Fruit fly (Drosophila melanogaster) whole organism, embryonic: ENCODE measurements around the gene CG5290.
A peak's percentile ranks its signal among the peaks of the same experiment; 100 is the strongest.

Experiments
- Abd-B ChIP-seq: fragments of 200-800 bp; sonication (Bioruptor generic); optimal IDR thresholded peaks from 2 replicates; lab custom pipeline; 2018; ENCODE audit warnings: missing biosample characterization, mild to moderate bottlenecking, missing genetic modification characterization, moderate library complexity
- Asciz ChIP-seq: fragments of 200-800 bp; sonication (Bioruptor generic); optimal IDR thresholded peaks from 2 replicates; lab custom pipeline; 2017; ENCODE audit warnings: missing biosample characterization, mild to moderate bottlenecking, missing genetic modification characterization, missing genetic modification reagents
- BtbVII ChIP-seq: fragments of 200-800 bp; sonication (Bioruptor generic); optimal IDR thresholded peaks from 3 replicates; lab custom pipeline; 2017; ENCODE audit warnings: missing biosample characterization, mild to moderate bottlenecking, missing genetic modification characterization
- CG11247 ChIP-seq: fragments of 200-800 bp; sonication (Bioruptor generic); IDR thresholded peaks from 2 replicates; pipeline ENCODE4 v1.3.6; 2022; ENCODE audit warnings: missing biosample characterization, missing genetic modification characterization
- CG11456 ChIP-seq: fragments of 200-800 bp; sonication (Bioruptor generic); IDR thresholded peaks from 3 replicates; pipeline ENCODE4 v1.3.6; 2022; ENCODE audit warnings: missing biosample characterization, missing genetic modification characterization
- CG11560 ChIP-seq: fragments of 200-800 bp; sonication (Bioruptor generic); IDR thresholded peaks from 3 replicates; pipeline ENCODE4 v1.3.6; 2022; ENCODE audit warnings: missing biosample characterization, missing genetic modification characterization
- CG13123 ChIP-seq: fragments of 200-800 bp; sonication (Bioruptor generic); optimal IDR thresholded peaks from 2 replicates; lab custom pipeline; 2016; ENCODE audit warnings: missing biosample characterization, missing genetic modification characterization
- CG13894 ChIP-seq: fragments of 200-800 bp; sonication (Bioruptor generic); optimal IDR thresholded peaks from 3 replicates; lab custom pipeline; 2018; ENCODE audit warnings: missing biosample characterization, mild to moderate bottlenecking, missing genetic modification characterization, moderate library complexity
- CG1603 ChIP-seq: fragments of 200-800 bp; sonication (Bioruptor generic); optimal IDR thresholded peaks from 2 replicates; lab custom pipeline; 2019; ENCODE audit warnings: missing biosample characterization, mild to moderate bottlenecking, missing genetic modification characterization, moderate library complexity
- CG2120 ChIP-seq: fragments of 200-800 bp; sonication (Bioruptor generic); optimal IDR thresholded peaks from 3 replicates; lab custom pipeline; 2016; ENCODE audit warnings: missing biosample characterization, missing genetic modification characterization
- CG31224 ChIP-seq: fragments of 200-800 bp; sonication (Bioruptor generic); IDR thresholded peaks from 2 replicates; pipeline ENCODE4 v1.3.6; 2022; ENCODE audit warnings: missing biosample characterization, missing genetic modification characterization
- CG31365 ChIP-seq: fragments of 200-800 bp; sonication (Bioruptor generic); optimal IDR thresholded peaks from 2 replicates; lab custom pipeline; 2018; ENCODE audit warnings: missing biosample characterization, mild to moderate bottlenecking, missing genetic modification characterization
- CG34376 ChIP-seq: fragments of 200-800 bp; sonication (Bioruptor generic); optimal IDR thresholded peaks from 2 replicates; lab custom pipeline; 2018; ENCODE audit warnings: missing biosample characterization, mild to moderate bottlenecking, missing genetic modification characterization
- CG6854 ChIP-seq: fragments of 200-800 bp; sonication (Bioruptor generic); optimal IDR thresholded peaks from 3 replicates; lab custom pipeline; 2017; ENCODE audit warnings: missing biosample characterization, mild to moderate bottlenecking, missing genetic modification characterization
- CG7745 ChIP-seq: fragments of 200-800 bp; sonication (Bioruptor generic); optimal IDR thresholded peaks from 2 replicates; lab custom pipeline; 2018; ENCODE audit warnings: missing biosample characterization, mild to moderate bottlenecking, missing genetic modification characterization, moderate library complexity
- CG9727 ChIP-seq: fragments of 200-800 bp; sonication (Bioruptor generic); optimal IDR thresholded peaks from 3 replicates; lab custom pipeline; 2017; ENCODE audit warnings: missing biosample characterization, mild to moderate bottlenecking, missing genetic modification characterization
- CG9797 ChIP-seq: fragments of 200-800 bp; sonication (Bioruptor generic); optimal IDR thresholded peaks from 3 replicates; lab custom pipeline; 2018; ENCODE audit warnings: missing biosample characterization, mild to moderate bottlenecking, missing genetic modification characterization
- CHES-1-like ChIP-seq: fragments of 200-800 bp; sonication (Bioruptor generic); optimal IDR thresholded peaks from 2 replicates; lab custom pipeline; 2016; ENCODE audit warnings: missing biosample characterization, missing genetic modification characterization
- Ets65A ChIP-seq: fragments of 200-800 bp; sonication (Bioruptor generic); peaks from one replicate; lab custom pipeline; 2016; ENCODE audit warnings: missing biosample characterization, missing genetic modification characterization
- Hey ChIP-seq: fragments of 200-800 bp; sonication (Bioruptor generic); optimal IDR thresholded peaks from 3 replicates; lab custom pipeline; 2018; ENCODE audit warnings: missing biosample characterization, mild to moderate bottlenecking, missing genetic modification characterization
- Hmx ChIP-seq: fragments of 200-800 bp; sonication (Bioruptor generic); optimal IDR thresholded peaks from 2 replicates; lab custom pipeline; 2016; ENCODE audit warnings: missing biosample characterization, missing genetic modification characterization
- Kr ChIP-seq: fragments of 200-800 bp; sonication (Bioruptor generic); optimal IDR thresholded peaks from 2 replicates; lab custom pipeline; 2017; ENCODE audit warnings: missing biosample characterization, mild to moderate bottlenecking, missing genetic modification characterization
- MTF-1 ChIP-seq: fragments of 200-800 bp; sonication (Bioruptor generic); optimal IDR thresholded peaks from 2 replicates; lab custom pipeline; 2018; ENCODE audit warnings: missing biosample characterization, mild to moderate bottlenecking, missing genetic modification characterization, borderline replicate concordance
- Neu2 ChIP-seq: fragments of 200-800 bp; sonication (Bioruptor generic); optimal IDR thresholded peaks from 3 replicates; lab custom pipeline; 2016; ENCODE audit warnings: missing biosample characterization, missing genetic modification characterization, borderline replicate concordance
- Nf-YB ChIP-seq: fragments of 200-800 bp; sonication (Bioruptor generic); optimal IDR thresholded peaks from 3 replicates; lab custom pipeline; 2019; ENCODE audit warnings: missing biosample characterization, mild to moderate bottlenecking, missing genetic modification characterization, moderate library complexity
- Pdp1 ChIP-seq, 2 experiments: fragments of 200-800 bp; sonication (Bioruptor generic); optimal IDR thresholded peaks; 3 replicates each; lab custom pipeline; 2016; ENCODE audit warnings: missing biosample characterization in 2 of 2, missing genetic modification characterization in 2 of 2, mild to moderate bottlenecking in 1 of 2, moderate library complexity in 1 of 2
- Sox102F ChIP-seq: fragments of 200-800 bp; sonication (Bioruptor generic); optimal IDR thresholded peaks from 2 replicates; lab custom pipeline; 2018; ENCODE audit warnings: missing biosample characterization, mild to moderate bottlenecking, missing genetic modification characterization, moderate library complexity
- Trl ChIP-seq, 3 experiments: fragments of >200 bp in 2 of 3; fragments of 200-800 bp in 1 of 3; sonication (Bioruptor generic) in 1 of 3; optimal IDR thresholded peaks; 2 replicates in 1 of 3; 3 replicates in 2 of 3; lab custom pipeline; 2016 to 2017; ENCODE audit warnings: missing biosample characterization in 1 of 3, missing genetic modification characterization in 1 of 3
- bbx ChIP-seq: fragments of 200-800 bp; sonication (Bioruptor generic); IDR thresholded peaks from 2 replicates; pipeline ENCODE4 v1.3.6; 2022; ENCODE audit warnings: missing biosample characterization, missing genetic modification characterization; ENCODE audit not compliant: partially characterized antibody
- corto ChIP-seq: fragments of 200-800 bp; sonication (Bioruptor generic); optimal IDR thresholded peaks from 2 replicates; lab custom pipeline; 2016; ENCODE audit warnings: missing biosample characterization, mild to moderate bottlenecking, missing genetic modification characterization, moderate library complexity
- crol ChIP-seq: fragments of 200-800 bp; sonication (Bioruptor generic); IDR thresholded peaks from 2 replicates; pipeline ENCODE4 v1.3.6; 2022; ENCODE audit warnings: missing biosample characterization, missing genetic modification characterization
- eyg ChIP-seq: fragments of 200-800 bp; sonication (Bioruptor generic); optimal IDR thresholded peaks from 3 replicates; lab custom pipeline; 2016; ENCODE audit warnings: missing biosample characterization, missing genetic modification characterization
- fd102C ChIP-seq: fragments of 200-800 bp; sonication (Bioruptor generic); optimal IDR thresholded peaks from 2 replicates; lab custom pipeline; 2018; ENCODE audit warnings: missing biosample characterization, mild to moderate bottlenecking, missing genetic modification characterization, moderate library complexity
- fd3F ChIP-seq: fragments of 200-800 bp; sonication (Bioruptor generic); optimal IDR thresholded peaks from 2 replicates; lab custom pipeline; 2018; ENCODE audit warnings: missing biosample characterization, mild to moderate bottlenecking, missing genetic modification characterization, moderate library complexity
- ftz-f1 ChIP-seq: fragments of 200-800 bp; sonication (Bioruptor generic); optimal IDR thresholded peaks from 2 replicates; lab custom pipeline; 2016; ENCODE audit warnings: missing biosample characterization, missing genetic modification characterization
- gcm ChIP-seq: fragments of 200-800 bp; sonication (Bioruptor generic); optimal IDR thresholded peaks from 2 replicates; lab custom pipeline; 2019; ENCODE audit warnings: missing biosample characterization, mild to moderate bottlenecking, missing genetic modification characterization, moderate library complexity
- gcm2 ChIP-seq: fragments of 200-800 bp; sonication (Bioruptor generic); optimal IDR thresholded peaks from 2 replicates; lab custom pipeline; 2016; ENCODE audit warnings: missing biosample characterization, missing genetic modification characterization
- hth ChIP-seq: fragments of >200 bp; optimal IDR thresholded peaks from 2 replicates; lab custom pipeline; 2017; ENCODE audit warnings: inconsistent platforms
- lab ChIP-seq: fragments of 200-800 bp; sonication (Bioruptor generic); optimal IDR thresholded peaks from 3 replicates; lab custom pipeline; 2017; ENCODE audit warnings: missing biosample characterization, missing genetic modification characterization, mild to moderate bottlenecking, moderate library complexity, missing genetic modification reagents
- lilli ChIP-seq: fragments of 200-800 bp; sonication (Bioruptor generic); optimal IDR thresholded peaks from 3 replicates; lab custom pipeline; 2016; ENCODE audit warnings: missing biosample characterization, missing genetic modification characterization
- pb ChIP-seq: fragments of 200-800 bp; sonication (Bioruptor generic); optimal IDR thresholded peaks from 3 replicates; lab custom pipeline; 2016; ENCODE audit warnings: missing biosample characterization, missing genetic modification characterization
- peb ChIP-seq: fragments of 200-800 bp; sonication (Bioruptor generic); IDR thresholded peaks from 2 replicates; pipeline ENCODE4 v1.3.6; 2022; ENCODE audit warnings: missing biosample characterization, missing genetic modification characterization
- pho ChIP-seq: fragments of 200-800 bp; sonication (Bioruptor generic); optimal IDR thresholded peaks from 2 replicates; lab custom pipeline; 2016; ENCODE audit warnings: missing biosample characterization, missing genetic modification characterization
- ranshi ChIP-seq: fragments of 200-800 bp; sonication (Bioruptor generic); IDR thresholded peaks from 2 replicates; pipeline ENCODE4 v1.3.6; 2022; ENCODE audit warnings: missing biosample characterization, missing genetic modification characterization
- repo ChIP-seq: fragments of 200-800 bp; sonication (Bioruptor generic); optimal IDR thresholded peaks from 2 replicates; lab custom pipeline; 2016; ENCODE audit warnings: missing biosample characterization, missing genetic modification characterization
- row ChIP-seq: fragments of 200-800 bp; sonication (Bioruptor generic); IDR thresholded peaks from 3 replicates; pipeline ENCODE4 v1.3.6; 2022; ENCODE audit warnings: missing biosample characterization, missing genetic modification characterization
- run ChIP-seq: fragments of 200-800 bp; sonication (Bioruptor generic); optimal IDR thresholded peaks from 3 replicates; lab custom pipeline; 2018; ENCODE audit warnings: missing biosample characterization, mild to moderate bottlenecking, missing genetic modification characterization
- sens ChIP-seq: fragments of 200-800 bp; sonication (Bioruptor generic); peaks from one replicate; lab custom pipeline; 2016; ENCODE audit warnings: missing biosample characterization, missing genetic modification characterization
- sima ChIP-seq: fragments of 200-800 bp; sonication (Bioruptor generic); optimal IDR thresholded peaks from 2 replicates; lab custom pipeline; 2016; ENCODE audit warnings: missing biosample characterization, missing genetic modification characterization
- stwl ChIP-seq: fragments of 200-800 bp; sonication (Bioruptor generic); optimal IDR thresholded peaks from 3 replicates; lab custom pipeline; 2018; ENCODE audit warnings: missing biosample characterization, mild to moderate bottlenecking, missing genetic modification characterization, moderate library complexity
- wor ChIP-seq: fragments of 200-800 bp; sonication (Bioruptor generic); IDR thresholded peaks from 2 replicates; pipeline ENCODE4 v1.3.6; 2022; ENCODE audit warnings: missing biosample characterization, missing genetic modification characterization
- zen2 ChIP-seq: fragments of 200-800 bp; sonication (Bioruptor generic); IDR thresholded peaks from 3 replicates; pipeline ENCODE4 v1.3.6; 2022; ENCODE audit warnings: missing biosample characterization, missing genetic modification characterization; ENCODE audit not compliant: partially characterized antibody

CG5290 gene

DNA sequence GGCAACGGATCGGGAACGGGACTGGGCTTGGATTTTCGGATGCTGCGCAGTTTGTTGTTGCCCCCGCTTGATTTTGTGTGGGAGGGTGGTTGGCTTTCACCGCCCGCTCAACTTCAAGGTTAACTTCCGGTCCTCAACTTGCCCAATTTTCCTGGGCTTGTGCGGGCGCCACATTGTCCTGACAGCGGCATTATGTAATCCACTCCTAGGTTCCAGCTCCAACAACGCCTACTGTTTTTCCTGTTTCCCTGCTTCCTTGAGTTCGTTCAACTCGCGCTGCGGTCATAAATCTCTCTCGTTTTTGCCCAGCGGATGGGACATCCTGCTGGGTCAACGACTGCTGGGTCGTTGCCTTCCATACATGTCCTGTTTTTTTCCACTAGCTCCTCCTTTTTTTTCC is 19.5 kb upstream of the CG5290 start:
- TF ChIP-seq MTF-1 (GFP tag; lab: Kevin White, UChicago) (no peak), gcm2 (GFP tag; lab: Kevin White, UChicago) (no peak), row (no peak), CG11560 (no peak), CG7745 (no peak), CG2120 (no peak), fd3F (GFP tag; lab: Kevin White, UChicago) (no peak), run (tag; lab: Kevin White, UChicago) (no peak), crol (GFP tag; lab: Robert Waterston, UW) (no peak), CG9727 (GFP tag; lab: Kevin White, UChicago) (no peak), CG1603 (tag; lab: Kevin White, UChicago) (no peak), Hey (tag; lab: Kevin White, UChicago) (peak; percentile 29), gcm (no peak), Neu2 (GFP tag; lab: Kevin White, UChicago) (no peak), Trl (optimal IDR thresholded peaks at IDR 0.05; lab: Kevin White, UChicago) (no peak), Trl (GFP tag; optimal IDR thresholded peaks at IDR 0.05; lab: Kevin White, UChicago) (no peak), Hmx (no peak), repo (GFP tag; lab: Kevin White, UChicago) (no peak), corto (no peak), stwl (tag; lab: Kevin White, UChicago) (no peak), BtbVII (GFP tag; lab: Kevin White, UChicago) (no peak), CG11247 (GFP tag; lab: Robert Waterston, UW) (no peak), wor (GFP tag; lab: Robert Waterston, UW) (no peak), Nf-YB (GFP tag; lab: Kevin White, UChicago) (no peak), Asciz (GFP tag; lab: Kevin White, UChicago) (no peak), ranshi (GFP tag; lab: Robert Waterston, UW) (no peak), lab (GFP tag; lab: Kevin White, UChicago) (peak; percentile 0), CG34376 (GFP tag; lab: Kevin White, UChicago) (no peak), pho (GFP tag; lab: Kevin White, UChicago) (no peak), Kr (no peak), bbx (no peak), peb (GFP tag; lab: Robert Waterston, UW) (no peak), CG31365 (no peak), Ets65A (GFP tag; lab: Kevin White, UChicago) (peak; percentile 40), lilli (GFP tag; lab: Kevin White, UChicago) (no peak), ftz-f1 (GFP tag; lab: Kevin White, UChicago) (peak; percentile 50), pb (GFP tag; lab: Kevin White, UChicago) (no peak), hth (lab: Kevin White, UChicago) (no peak), eyg (GFP tag; lab: Kevin White, UChicago) (no peak), CG6854 (GFP tag; lab: Kevin White, UChicago) (no peak), CG13123 (GFP tag; lab: Kevin White, UChicago) (no peak), Abd-B (GFP tag; lab: Kevin White, UChicago) (no peak), fd102C (GFP tag; lab: Kevin White, UChicago) (no peak), Sox102F (GFP tag; lab: Kevin White, UChicago) (no peak), CHES-1-like (GFP tag; lab: Kevin White, UChicago) (no peak), sima (no peak), CG31224 (peak; percentile 89), CG13894 (tag; lab: Kevin White, UChicago) (peak; percentile 72), zen2 (no peak), Pdp1 (GFP tag; optimal IDR thresholded peaks at IDR 0.05; lab: Kevin White, UChicago) (peak in 1 of 2 experiments; percentile 73), sens (GFP tag; lab: Kevin White, UChicago) (peak; percentile 37), CG11456 (GFP tag; lab: Robert Waterston, UW) (no peak), CG9797 (GFP tag; lab: Kevin White, UChicago) (no peak)
